Fruit fly (Drosophila melanogaster): ENCODE measurements around the gene Torsin.

dm6 chrX:4644768-4645167, 5.1 kb downstream of the Torsin start, which contains the start of gene CG3062:
- no peak for TF ChIP-seq CTCF (optimal IDR thresholded peaks at IDR 0.05)
- TF ChIP-seq CG8478 (optimal IDR thresholded peaks at IDR 0.05) = no peak

Data from S2 (cell line).